Fruit fly (Drosophila melanogaster) whole organism, embryonic: Measurements from ENCODE around the gene CG7135.

Experiments used
- Aef1 ChIP-seq: fragments of 200-800 bp; sonication (Bioruptor generic); IDR thresholded peaks from 3 replicates; pipeline ENCODE4 v1.3.6; 2022; ENCODE audit warnings: missing biosample characterization, missing genetic modification characterization
- CG10274 ChIP-seq: fragments of 200-800 bp; sonication (Bioruptor generic); optimal IDR thresholded peaks from 3 replicates; lab custom pipeline; 2017; ENCODE audit warnings: missing biosample characterization, mild to moderate bottlenecking, missing genetic modification characterization
- CG11085 ChIP-seq: fragments of 200-800 bp; sonication (Bioruptor generic); IDR thresholded peaks from 2 replicates; pipeline ENCODE4 v1.3.6; 2022; ENCODE audit warnings: missing biosample characterization, missing genetic modification characterization
- CG11398 ChIP-seq: fragments of 200-800 bp; sonication (Bioruptor generic); optimal IDR thresholded peaks from 2 replicates; lab custom pipeline; 2016; ENCODE audit warnings: missing biosample characterization, missing genetic modification characterization
- CG12219 ChIP-seq: fragments of 200-800 bp; sonication (Bioruptor generic); optimal IDR thresholded peaks from 3 replicates; lab custom pipeline; 2018; ENCODE audit warnings: missing biosample characterization, mild to moderate bottlenecking, missing genetic modification characterization
- CG16815 ChIP-seq: fragments of 200-800 bp; sonication (Bioruptor generic); optimal IDR thresholded peaks from 3 replicates; lab custom pipeline; 2017; ENCODE audit warnings: missing biosample characterization, mild to moderate bottlenecking, missing genetic modification characterization
- CG18764 ChIP-seq: fragments of 200-800 bp; sonication (Bioruptor generic); optimal IDR thresholded peaks from 3 replicates; lab custom pipeline; 2016; ENCODE audit warnings: missing biosample characterization, missing genetic modification characterization
- CG31388 ChIP-seq: fragments of 200-800 bp; sonication (Bioruptor generic); optimal IDR thresholded peaks from 2 replicates; lab custom pipeline; 2016; ENCODE audit warnings: missing biosample characterization, missing genetic modification characterization
- CG3407 ChIP-seq: fragments of 200-800 bp; sonication (Bioruptor generic); optimal IDR thresholded peaks from 2 replicates; lab custom pipeline; 2018; ENCODE audit warnings: missing biosample characterization, mild to moderate bottlenecking, missing genetic modification characterization
- CG34422 ChIP-seq: fragments of 200-800 bp; sonication (Bioruptor generic); IDR thresholded peaks from 3 replicates; pipeline ENCODE4 v1.3.6; 2022; ENCODE audit warnings: missing biosample characterization, missing genetic modification characterization
- CG3847 ChIP-seq: fragments of 200-800 bp; sonication (Bioruptor generic); IDR thresholded peaks from 2 replicates; pipeline ENCODE4 v1.3.6; 2022; ENCODE audit warnings: missing biosample characterization, missing genetic modification characterization
- CG4854 ChIP-seq: fragments of 200-800 bp; sonication (Bioruptor generic); optimal IDR thresholded peaks from 2 replicates; lab custom pipeline; 2016; ENCODE audit warnings: missing biosample characterization, missing genetic modification characterization, inconsistent platforms
- CG5180 ChIP-seq: fragments of 200-800 bp; sonication (Bioruptor generic); optimal IDR thresholded peaks from 3 replicates; lab custom pipeline; 2017; ENCODE audit warnings: missing biosample characterization, missing genetic modification characterization, mild to moderate bottlenecking, moderate library complexity, missing genetic modification reagents
- CG6791 ChIP-seq: fragments of 200-800 bp; sonication (Bioruptor generic); IDR thresholded peaks from 3 replicates; pipeline ENCODE4 v1.3.6; 2022; ENCODE audit warnings: missing biosample characterization, missing genetic modification characterization; ENCODE audit not compliant: partially characterized antibody
- CG7357 ChIP-seq: fragments of 200-800 bp; sonication (Bioruptor generic); IDR thresholded peaks from 3 replicates; pipeline ENCODE4 v1.3.6; 2022; ENCODE audit warnings: missing biosample characterization, missing genetic modification characterization
- CG7786 ChIP-seq: fragments of 200-800 bp; sonication (Bioruptor generic); optimal IDR thresholded peaks from 2 replicates; lab custom pipeline; 2016; ENCODE audit warnings: missing biosample characterization, missing genetic modification characterization
- CG9437 ChIP-seq: fragments of 200-800 bp; sonication (Bioruptor generic); optimal IDR thresholded peaks from 2 replicates; lab custom pipeline; 2018; ENCODE audit warnings: missing biosample characterization, mild to moderate bottlenecking, missing genetic modification characterization
- CG9817 ChIP-seq: fragments of 200-800 bp; sonication (Bioruptor generic); optimal IDR thresholded peaks from 2 replicates; lab custom pipeline; 2018; ENCODE audit warnings: missing biosample characterization, mild to moderate bottlenecking, missing genetic modification characterization, moderate library complexity
- E2f1 ChIP-seq: fragments of 200-800 bp; sonication (Bioruptor generic); IDR thresholded peaks from 2 replicates; pipeline ENCODE4 v1.3.6; 2022; ENCODE audit warnings: missing biosample characterization, missing genetic modification characterization
- Fer3 ChIP-seq: fragments of 200-800 bp; sonication (Bioruptor generic); optimal IDR thresholded peaks from 2 replicates; lab custom pipeline; 2018; ENCODE audit warnings: missing biosample characterization, mild to moderate bottlenecking, missing genetic modification characterization, moderate library complexity
- HmgZ ChIP-seq: fragments of 200-800 bp; sonication (Bioruptor generic); optimal IDR thresholded peaks from 2 replicates; lab custom pipeline; 2018; ENCODE audit warnings: missing biosample characterization, mild to moderate bottlenecking, missing genetic modification characterization
- NfI ChIP-seq: fragments of 200-800 bp; sonication (Bioruptor generic); optimal IDR thresholded peaks from 3 replicates; lab custom pipeline; 2018; ENCODE audit warnings: missing biosample characterization, mild to moderate bottlenecking, missing genetic modification characterization, moderate library complexity
- PHDP ChIP-seq: fragments of 200-800 bp; sonication (Bioruptor generic); optimal IDR thresholded peaks from 3 replicates; lab custom pipeline; 2018; ENCODE audit warnings: missing biosample characterization, mild to moderate bottlenecking, missing genetic modification characterization, moderate library complexity
- Scr ChIP-seq: fragments of 200-800 bp; sonication (Bioruptor generic); IDR thresholded peaks from 2 replicates; pipeline ENCODE4 v1.3.6; 2022; ENCODE audit warnings: missing biosample characterization, missing genetic modification characterization; ENCODE audit not compliant: partially characterized antibody
- Sox102F ChIP-seq: fragments of 200-800 bp; sonication (Bioruptor generic); optimal IDR thresholded peaks from 2 replicates; lab custom pipeline; 2018; ENCODE audit warnings: missing biosample characterization, mild to moderate bottlenecking, missing genetic modification characterization, moderate library complexity
- Taf1 ChIP-seq: fragments of 200-800 bp; sonication (Bioruptor generic); IDR thresholded peaks from 2 replicates; pipeline ENCODE4 v1.3.6; 2022; ENCODE audit warnings: missing biosample characterization, missing genetic modification characterization
- abd-A ChIP-seq: fragments of 200-800 bp; sonication (Bioruptor generic); optimal IDR thresholded peaks from 3 replicates; lab custom pipeline; 2019; ENCODE audit warnings: missing biosample characterization, mild to moderate bottlenecking, missing genetic modification characterization, moderate library complexity
- ap ChIP-seq: fragments of 200-800 bp; sonication (Bioruptor generic); IDR thresholded peaks from 2 replicates; pipeline ENCODE4 v1.3.6; 2022; ENCODE audit warnings: missing biosample characterization, missing genetic modification characterization
- ase ChIP-seq: fragments of 200-800 bp; sonication (Bioruptor generic); IDR thresholded peaks from 3 replicates; pipeline ENCODE4 v1.3.6; 2022; ENCODE audit warnings: missing biosample characterization, missing genetic modification characterization
- bab2 ChIP-seq: fragments of 200-800 bp; sonication (Bioruptor generic); optimal IDR thresholded peaks from 2 replicates; lab custom pipeline; 2016; ENCODE audit warnings: missing biosample characterization, missing genetic modification characterization
- bbx ChIP-seq: fragments of 200-800 bp; sonication (Bioruptor generic); IDR thresholded peaks from 2 replicates; pipeline ENCODE4 v1.3.6; 2022; ENCODE audit warnings: missing biosample characterization, missing genetic modification characterization; ENCODE audit not compliant: partially characterized antibody
- br ChIP-seq: fragments of >200 bp; optimal IDR thresholded peaks from 2 replicates; lab custom pipeline; 2017
- cato ChIP-seq: fragments of 200-800 bp; sonication (Bioruptor generic); optimal IDR thresholded peaks from 2 replicates; lab custom pipeline; 2016; ENCODE audit warnings: missing biosample characterization, missing genetic modification characterization, borderline replicate concordance
- crc ChIP-seq: fragments of 200-800 bp; sonication (Bioruptor generic); optimal IDR thresholded peaks from 2 replicates; lab custom pipeline; 2016; ENCODE audit warnings: missing biosample characterization, missing genetic modification characterization
- crp ChIP-seq, 2 experiments: fragments of 200-800 bp; sonication (Bioruptor generic); optimal IDR thresholded peaks; 2 replicates in 1 of 2; 3 replicates in 1 of 2; lab custom pipeline; 2017; ENCODE audit warnings: missing biosample characterization in 2 of 2, missing genetic modification characterization in 2 of 2, mild to moderate bottlenecking in 1 of 2, moderate library complexity in 1 of 2
- cwo ChIP-seq: fragments of 200-800 bp; sonication (Bioruptor generic); optimal IDR thresholded peaks from 3 replicates; lab custom pipeline; 2017; ENCODE audit warnings: missing biosample characterization, missing genetic modification characterization, mild to moderate bottlenecking, moderate library complexity, missing genetic modification reagents
- fd102C ChIP-seq: fragments of 200-800 bp; sonication (Bioruptor generic); optimal IDR thresholded peaks from 2 replicates; lab custom pipeline; 2018; ENCODE audit warnings: missing biosample characterization, mild to moderate bottlenecking, missing genetic modification characterization, moderate library complexity
- ftz-f1 ChIP-seq: fragments of 200-800 bp; sonication (Bioruptor generic); optimal IDR thresholded peaks from 2 replicates; lab custom pipeline; 2016; ENCODE audit warnings: missing biosample characterization, missing genetic modification characterization
- hth ChIP-seq: fragments of >200 bp; optimal IDR thresholded peaks from 2 replicates; lab custom pipeline; 2017; ENCODE audit warnings: inconsistent platforms
- klu ChIP-seq: fragments of 200-800 bp; sonication (Bioruptor generic); IDR thresholded peaks from 2 replicates; pipeline ENCODE4 v1.3.6; 2022; ENCODE audit warnings: missing biosample characterization, missing genetic modification characterization
- kni ChIP-seq: fragments of 200-800 bp; sonication (Bioruptor generic); optimal IDR thresholded peaks from 3 replicates; lab custom pipeline; 2017; ENCODE audit warnings: mild to moderate bottlenecking, missing biosample characterization, missing genetic modification reagents, missing genetic modification characterization
- lov ChIP-seq, 2 experiments: fragments of 200-800 bp in 1 of 2; fragments of >200 bp in 1 of 2; sonication (Bioruptor generic) in 1 of 2; IDR thresholded peaks in 1 of 2; optimal IDR thresholded peaks in 1 of 2; 2 replicates in 1 of 2; 3 replicates in 1 of 2; pipeline versions ENCODE4 v1.3.6 to Lab custom; 2017 to 2022; ENCODE audit warnings: missing biosample characterization in 1 of 2, missing genetic modification characterization in 1 of 2
- luna ChIP-seq: fragments of 200-800 bp; sonication (Bioruptor generic); optimal IDR thresholded peaks from 2 replicates; lab custom pipeline; 2016; ENCODE audit warnings: missing biosample characterization, missing genetic modification characterization
- nmo ChIP-seq: fragments of 200-800 bp; sonication (Bioruptor generic); optimal IDR thresholded peaks from 2 replicates; lab custom pipeline; 2018; ENCODE audit warnings: missing biosample characterization, mild to moderate bottlenecking, missing genetic modification characterization, moderate library complexity
- org-1 ChIP-seq: fragments of 200-800 bp; sonication (Bioruptor generic); optimal IDR thresholded peaks from 2 replicates; lab custom pipeline; 2017; ENCODE audit warnings: missing biosample characterization, missing genetic modification characterization
- p53 ChIP-seq: fragments of 200-800 bp; sonication (Bioruptor generic); optimal IDR thresholded peaks from 2 replicates; lab custom pipeline; 2016; ENCODE audit warnings: missing biosample characterization, missing genetic modification characterization
- phol ChIP-seq: fragments of 200-800 bp; sonication (Bioruptor generic); optimal IDR thresholded peaks from 3 replicates; lab custom pipeline; 2018; ENCODE audit warnings: missing biosample characterization, mild to moderate bottlenecking, missing genetic modification characterization, moderate library complexity
- sc ChIP-seq, 3 experiments: fragments of >200 bp in 2 of 3; fragments of 200-800 bp in 1 of 3; sonication (Bioruptor generic) in 1 of 3; optimal IDR thresholded peaks; 2 replicates in 2 of 3; 3 replicates in 1 of 3; lab custom pipeline; 2017; ENCODE audit warnings: mild to moderate bottlenecking in 1 of 3, missing biosample characterization in 1 of 3, missing genetic modification characterization in 1 of 3, missing genetic modification reagents in 1 of 3
- sr ChIP-seq: fragments of 200-800 bp; sonication (Bioruptor generic); IDR thresholded peaks from 3 replicates; pipeline ENCODE4 v1.3.6; 2022; ENCODE audit warnings: missing biosample characterization, missing genetic modification characterization

CG7135 gene

dm6 chrX:18092810-18093222 is 10.6 kb upstream of the CG7135 start, which contains the start of gene RhoGAP16F (continued):
- TF ChIP-seq lov (optimal IDR thresholded peaks at IDR 0.05; lab: Kevin White, UChicago), result no peak
- TF ChIP-seq lov (GFP tag; IDR thresholded peaks at IDR 0.05; lab: Robert Waterston, UW), result 0 out of 3 replicates have a peak, but pooled peaks have one; percentile 53
- TF ChIP-seq hth, result no peak
- peak; percentile 42 for TF ChIP-seq CG5180 (GFP tag; lab: Kevin White, UChicago)
- TF ChIP-seq fd102C (GFP tag; lab: Kevin White, UChicago), result peak; percentile 18
- TF ChIP-seq CG11398, result peak; percentile 61
- TF ChIP-seq CG9437, result peak; percentile 63
- TF ChIP-seq Sox102F (GFP tag; lab: Kevin White, UChicago), result peak; percentile 83
- TF ChIP-seq nmo (GFP tag; lab: Kevin White, UChicago), result peak; percentile 90
- peak; percentile 73 for TF ChIP-seq cwo
- TF ChIP-seq CG31388, result peak; percentile 70
- TF ChIP-seq ase (GFP tag; lab: Robert Waterston, UW), result peak; percentile 49; the same call in 2 of the 3 replicates
- TF ChIP-seq CG34422 (GFP tag; lab: Robert Waterston, UW), result peak; percentile 87
- TF ChIP-seq bab2 (GFP tag; lab: Kevin White, UChicago), result peak; percentile 82
- no peak for TF ChIP-seq br
- peak; percentile 84 for TF ChIP-seq PHDP
- no peak for TF ChIP-seq bbx (GFP tag; lab: Robert Waterston, UW)
- TF ChIP-seq ftz-f1 (GFP tag; lab: Kevin White, UChicago), result peak; percentile 13
- TF ChIP-seq CG12219 (GFP tag; lab: Kevin White, UChicago), result peak; percentile 68
- peak; percentile 67 for TF ChIP-seq CG3407 (GFP tag; lab: Kevin White, UChicago)
- TF ChIP-seq phol (tag; lab: Kevin White, UChicago), result peak; percentile 87
- TF ChIP-seq Scr (GFP tag; lab: Robert Waterston, UW), result no peak
- peak; percentile 56 for TF ChIP-seq org-1 (GFP tag; lab: Kevin White, UChicago)
- TF ChIP-seq E2f1 (GFP tag; lab: Robert Waterston, UW), result peak; percentile 78
- TF ChIP-seq crp (GFP tag; optimal IDR thresholded peaks at IDR 0.05; lab: Kevin White, UChicago), result peak in 1 of 2 experiments; percentile 33
- peak; percentile 83 for TF ChIP-seq CG16815 (GFP tag; lab: Kevin White, UChicago)
- 0 out of 3 replicates have a peak, but pooled peaks have one; percentile 9 for TF ChIP-seq sr (GFP tag; lab: Robert Waterston, UW)
- peak; percentile 79 for TF ChIP-seq CG9817 (tag; lab: Kevin White, UChicago)
- peak; percentile 64 for TF ChIP-seq CG10274 (GFP tag; lab: Kevin White, UChicago)
- no peak for TF ChIP-seq abd-A (tag; lab: Kevin White, UChicago)
- TF ChIP-seq CG11085, result peak; percentile 75
- TF ChIP-seq p53, result peak; percentile 12
- TF ChIP-seq klu (GFP tag; lab: Robert Waterston, UW), result peak; percentile 78
- peak; percentile 87 for TF ChIP-seq HmgZ
- TF ChIP-seq Aef1 (GFP tag; lab: Robert Waterston, UW), result peak; percentile 80
- TF ChIP-seq NfI (GFP tag; lab: Kevin White, UChicago), result peak; percentile 80
- peak; percentile 72 for TF ChIP-seq cato (GFP tag; lab: Kevin White, UChicago)
- peak; percentile 62 for TF ChIP-seq CG7786 (GFP tag; lab: Kevin White, UChicago)
- peak; percentile 39 for TF ChIP-seq crc (GFP tag; lab: Kevin White, UChicago)
- TF ChIP-seq CG7357 (GFP tag; lab: Robert Waterston, UW), result peak; percentile 71; the same call in 2 of the 3 replicates
- peak; percentile 54; the same call in 1 of the 2 replicates for TF ChIP-seq Taf1 (GFP tag; lab: Robert Waterston, UW)
- TF ChIP-seq CG4854 (GFP tag; lab: Kevin White, UChicago), result peak; percentile 76
- no peak for TF ChIP-seq CG6791 (GFP tag; lab: Robert Waterston, UW)
- TF ChIP-seq CG3847, result peak; percentile 85
- no peak for TF ChIP-seq luna
- peak; percentile 72 for TF ChIP-seq CG18764 (GFP tag; lab: Kevin White, UChicago)
- TF ChIP-seq sc (optimal IDR thresholded peaks at IDR 0.05; lab: Kevin White, UChicago), result no peak
- peak; percentile 62 for TF ChIP-seq sc (GFP tag; optimal IDR thresholded peaks at IDR 0.05; lab: Kevin White, UChicago)
- peak; percentile 84 for TF ChIP-seq Fer3 (tag; lab: Kevin White, UChicago)
- peak; percentile 54 for TF ChIP-seq kni
- peak; percentile 60 for TF ChIP-seq ap
